Fruit fly (Drosophila melanogaster) whole organism, larva: ENCODE data around the gene fd96Ca.

Experiments
- noc ChIP-seq: fragments of 200-800 bp; sonication (Bioruptor generic); optimal IDR thresholded peaks from 3 replicates; lab custom pipeline; 2019; ENCODE audit warnings: missing biosample characterization, mild to moderate bottlenecking, missing genetic modification characterization, moderate library complexity

fd96Ca gene

dm6 chr3R:25056488-25057157 lies 25.9 kb upstream of the fd96Ca start:
- TF ChIP-seq noc = no peak

- no peak for TF ChIP-seq noc
These were observed 22.0 kb upstream of the fd96Ca start for dm6 chr3R:25060462-25060861.

- no peak for TF ChIP-seq noc
These were observed 17.3 kb upstream of the fd96Ca start, which contains the start of the genes veli and PQBP1 for dm6 chr3R:25064907-25065841. Gene veli, minus strand, starts transcription at chr3R:25065591. Gene PQBP1, plus strand, starts transcription at chr3R:25065791.

dm6 chr3R:25066856-25067255 lies 15.6 kb upstream of the fd96Ca start:
- TF ChIP-seq noc = no peak

dm6 chr3R:25069569-25069968 lies 12.9 kb upstream of the fd96Ca start, which contains the start of the genes Stt3B and CG11839:
Gene Stt3B, minus strand, starts transcription at chr3R:25069637.
Gene CG11839, plus strand, starts transcription at chr3R:25069927.
- TF ChIP-seq noc = no peak

- TF ChIP-seq noc = no peak
These were observed 11.6 kb upstream of the fd96Ca start, which contains the start of gene CG11836 for dm6 chr3R:25070871-25071270. Gene CG11836, plus strand, starts transcription at chr3R:25071126.

dm6 chr3R:25074558-25074964 lies 7.9 kb upstream of the fd96Ca start, which contains the start of the genes shams and CG11920:
Gene shams, minus strand, starts transcription at chr3R:25074607.
Gene CG11920, plus strand, starts transcription at chr3R:25074877.
- no peak for TF ChIP-seq noc

- TF ChIP-seq noc = no peak
These were observed 5.1 kb upstream of the fd96Ca start for dm6 chr3R:25077280-25077820.

- TF ChIP-seq noc = no peak
These were observed 3.8 kb upstream of the fd96Ca start for dm6 chr3R:25078665-25079064.

- no peak for TF ChIP-seq noc
These were observed 2.0 kb upstream of the fd96Ca start for dm6 chr3R:25080446-25080845.

- TF ChIP-seq noc = no peak
These were observed 12.2 kb downstream of the fd96Ca start, which contains the start of gene fd96Cb for dm6 chr3R:25094639-25095038. Gene fd96Cb, plus strand, starts transcription at chr3R:25095012.

- TF ChIP-seq noc = no peak
These were observed 15.0 kb downstream of the fd96Ca start, which contains the start of the genes CG33095 and CG33096 for dm6 chr3R:25097486-25097885. Gene CG33095, plus strand, starts transcription at chr3R:25097672. Gene CG33096, plus strand, starts transcription at chr3R:25097672.

- TF ChIP-seq noc = no peak
These were observed 19.8 kb downstream of the fd96Ca start, which contains the start of gene CG45095 for dm6 chr3R:25102253-25102652. Gene CG45095, plus strand, starts transcription at chr3R:25102553.

dm6 chr3R:25108932-25109331 lies 26.4 kb downstream of the fd96Ca start, which contains the start of gene CG34027:
Gene CG34027, minus strand, starts transcription at chr3R:25109032.
- TF ChIP-seq noc = no peak

- TF ChIP-seq noc = no peak
These were observed 30.0 kb downstream of the fd96Ca start, which contains the start of gene Nepl16 for dm6 chr3R:25112466-25112939. Gene Nepl16, minus strand, starts transcription at chr3R:25112516.

dm6 chr3R:25122736-25123211 lies 40.3 kb downstream of the fd96Ca start, which contains the start of the genes CG31510 and TTLL5:
Gene CG31510, minus strand, starts transcription at chr3R:25122920.
Gene TTLL5, minus strand, starts transcription at chr3R:25122920.
- no peak for TF ChIP-seq noc
